Fruit fly (Drosophila melanogaster) whole organism, prepupa: ENCODE results near the gene CG6340.

Experiments used
- Hr39 ChIP-seq: fragments of 200-800 bp; sonication (Bioruptor generic); optimal IDR thresholded peaks from 2 replicates; lab custom pipeline; 2016; ENCODE audit warnings: missing biosample characterization, missing genetic modification characterization
- Sox14 ChIP-seq: fragments of 200-800 bp; sonication (Bioruptor generic); optimal IDR thresholded peaks from 3 replicates; lab custom pipeline; 2016; ENCODE audit warnings: missing biosample characterization, missing genetic modification characterization

DNA sequence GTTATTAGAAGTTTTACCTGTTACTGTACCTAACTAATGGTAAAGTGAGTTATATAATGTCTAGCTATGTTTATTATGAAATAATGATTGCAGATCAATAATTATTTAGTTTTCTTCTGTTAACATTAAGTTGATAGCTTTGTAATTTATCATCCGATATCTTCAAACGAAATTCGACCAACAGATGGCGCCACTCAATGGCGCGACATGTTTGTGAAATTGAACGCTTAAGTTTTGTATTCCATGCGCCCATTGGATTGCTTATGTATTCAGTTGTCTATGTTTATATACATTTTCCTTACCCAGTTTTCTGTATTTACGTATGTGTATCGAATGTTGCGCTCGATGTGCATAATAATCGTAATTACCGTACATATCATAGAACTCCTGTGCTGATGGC lies 8.3 kb downstream of the CG6340 start:
- TF ChIP-seq Hr39: no peak
- TF ChIP-seq Sox14 (GFP tag; lab: Kevin White, UChicago): no peak
